Worm (Caenorhabditis elegans): ENCODE measurements around the gene ndub-3.

DNA sequence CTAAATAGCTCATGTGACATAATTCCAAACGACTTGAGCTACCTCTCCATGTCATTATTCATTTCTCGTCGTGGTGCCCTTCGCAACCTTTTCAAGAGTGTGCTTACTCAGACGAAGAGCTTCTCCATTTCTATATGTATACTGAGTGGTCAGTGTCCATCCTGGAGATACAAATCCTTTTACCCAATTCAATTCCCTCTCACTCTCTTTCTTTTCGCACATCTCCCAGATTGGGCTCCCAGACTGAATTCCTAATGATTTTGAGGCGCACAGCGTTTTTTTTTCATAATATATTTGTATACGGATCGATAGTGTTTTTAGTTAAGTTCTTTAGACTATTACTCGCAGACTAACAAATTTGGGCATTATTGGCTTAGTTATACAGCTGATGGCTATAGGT, 43.7 kb downstream of the ndub-3 start:
- TF ChIP-seq ama-1 (optimal IDR thresholded peaks at IDR 0.05) = no peak
- no peak for TF ChIP-seq ceh-13 (GFP tag; optimal IDR thresholded peaks at IDR 0.05)
- TF ChIP-seq hmg-4 (GFP tag; optimal IDR thresholded peaks at IDR 0.05) = no peak
- no peak for TF ChIP-seq scrt-1 (GFP tag; IDR thresholded peaks at IDR 0.05)
- TF ChIP-seq pes-1 (GFP tag; IDR thresholded peaks at IDR 0.05) = no peak
- no peak for TF ChIP-seq ceh-36 (tag; optimal IDR thresholded peaks at IDR 0.05)
- TF ChIP-seq tbx-37 (GFP tag; conservative IDR thresholded peaks at IDR 0.05) = no peak
- no peak for TF ChIP-seq hnd-1 (tag; optimal IDR thresholded peaks at IDR 0.05)
- TF ChIP-seq flt-1 (GFP tag; IDR thresholded peaks at IDR 0.05) = no peak
- TF ChIP-seq F13C5.2 (tag; optimal IDR thresholded peaks at IDR 0.05) = no peak
- TF ChIP-seq aly-1 (tag; optimal IDR thresholded peaks at IDR 0.05) = no peak
- TF ChIP-seq ets-7 (tag; optimal IDR thresholded peaks at IDR 0.05) = no peak
- TF ChIP-seq B0310.2 (tag; optimal IDR thresholded peaks at IDR 0.05) = no peak
- TF ChIP-seq sea-1 (GFP tag; conservative IDR thresholded peaks at IDR 0.05) = no peak

Data from whole organism, early embryonic.